Fruit fly (Drosophila melanogaster): ENCODE measurements around the gene CG8132.

The CG8132 gene

DNA sequence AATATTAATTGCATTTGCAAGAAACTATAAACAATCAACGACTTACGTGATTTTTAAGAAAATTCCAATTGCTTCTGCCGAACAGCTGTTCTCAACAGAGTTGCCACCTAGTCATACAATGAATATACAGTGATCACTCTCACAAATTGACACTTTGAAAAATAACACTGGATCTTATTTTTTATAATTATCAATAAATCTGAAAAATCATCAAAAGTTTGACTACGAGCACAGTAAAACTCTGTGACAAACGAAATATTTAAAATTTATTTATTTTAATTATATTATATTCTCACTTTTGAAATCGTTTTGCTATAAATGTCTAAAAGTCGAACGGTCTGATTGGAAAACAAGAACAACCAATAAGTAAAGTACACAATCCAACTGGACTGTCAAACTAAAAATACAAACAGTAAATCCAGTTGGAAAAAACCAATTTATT is 1.3 kb upstream of the CG8132 start, which contains the start of gene CG34117 (continued):
- TF ChIP-seq CG12942 (GFP tag; optimal IDR thresholded peaks at IDR 0.05) (peak; percentile 76), Gsc (GFP tag; IDR thresholded peaks at IDR 0.05) (no peak), Optix (GFP tag; IDR thresholded peaks at IDR 0.05) (no peak), p53 (GFP tag; optimal IDR thresholded peaks at IDR 0.05) (no peak), Trl (optimal IDR thresholded peaks at IDR 0.05) (no peak), Trl (GFP tag; optimal IDR thresholded peaks at IDR 0.05) (peak; percentile 56), CG3065 (GFP tag; optimal IDR thresholded peaks at IDR 0.05) (peak; percentile 54), emc (GFP tag; optimal IDR thresholded peaks at IDR 0.05) (no peak), CG4617 (GFP tag; optimal IDR thresholded peaks at IDR 0.05; ENCODE audit: borderline replicate concordance) (peak; percentile 81), toy (GFP tag; IDR thresholded peaks at IDR 0.05) (no peak), twi (tag; optimal IDR thresholded peaks at IDR 0.05) (peak; percentile 63), CG4360 (GFP tag; IDR thresholded peaks at IDR 0.05) (no peak; the same call in 1 of the 2 replicates), CG8924 (tag; optimal IDR thresholded peaks at IDR 0.05) (peak; percentile 88), B-H2 (GFP tag; optimal IDR thresholded peaks at IDR 0.05) (peak; percentile 88), pan (optimal IDR thresholded peaks at IDR 0.05) (no peak), pan (GFP tag; optimal IDR thresholded peaks at IDR 0.05 in 1 of 2, IDR thresholded peaks at IDR 0.05 in 1 of 2) (peak in 1 of 2 experiments; percentile 88), ATbp (GFP tag; optimal IDR thresholded peaks at IDR 0.05) (peak; percentile 56), cato (GFP tag; optimal IDR thresholded peaks at IDR 0.05; ENCODE audit: borderline replicate concordance) (peak; percentile 32), wor (GFP tag; IDR thresholded peaks at IDR 0.05) (peak; percentile 26; the same call in 1 of the 2 replicates), Dp (GFP tag; optimal IDR thresholded peaks at IDR 0.05) (peak; percentile 4), jigr1 (GFP tag; IDR thresholded peaks at IDR 0.05) (no peak), Oli (tag; optimal IDR thresholded peaks at IDR 0.05) (peak; percentile 74), Neu2 (GFP tag; optimal IDR thresholded peaks at IDR 0.05; ENCODE audit: borderline replicate concordance) (no peak), CG10959 (GFP tag; IDR thresholded peaks at IDR 0.05) (peak; percentile 69), al (GFP tag; IDR thresholded peaks at IDR 0.05) (peak; percentile 74), CG12659 (GFP tag; optimal IDR thresholded peaks at IDR 0.05) (peak; percentile 84), CG2129 (GFP tag; IDR thresholded peaks at IDR 0.05; ENCODE audit: partially characterized antibody) (no peak), NFAT (GFP tag; IDR thresholded peaks at IDR 0.05) (peak; percentile 89), CHES-1-like (GFP tag; optimal IDR thresholded peaks at IDR 0.05) (peak; percentile 12), D19A (tag; optimal IDR thresholded peaks at IDR 0.05) (peak; percentile 78), exex (tag; optimal IDR thresholded peaks at IDR 0.05) (peak; percentile 59), CG12219 (GFP tag; optimal IDR thresholded peaks at IDR 0.05) (peak; percentile 49), HLH54F (GFP tag; optimal IDR thresholded peaks at IDR 0.05) (no peak), cg (GFP tag; optimal IDR thresholded peaks at IDR 0.05) (no peak), CG14667 (GFP tag; IDR thresholded peaks at IDR 0.05) (peak; percentile 78), CrebB (tag; optimal IDR thresholded peaks at IDR 0.05) (peak; percentile 65), gcm (GFP tag; optimal IDR thresholded peaks at IDR 0.05) (peak; percentile 80), CG8944 (GFP tag; optimal IDR thresholded peaks at IDR 0.05) (peak; percentile 55), CG6854 (GFP tag; optimal IDR thresholded peaks at IDR 0.05) (peak; percentile 41), tin (GFP tag; optimal IDR thresholded peaks at IDR 0.05) (peak; percentile 79), pros (GFP tag; optimal IDR thresholded peaks at IDR 0.05) (no peak), CG9437 (GFP tag; optimal IDR thresholded peaks at IDR 0.05) (peak; percentile 81), CG8089 (GFP tag; optimal IDR thresholded peaks at IDR 0.05) (peak; percentile 34), ttk (GFP tag; IDR thresholded peaks at IDR 0.05) (peak; percentile 67), Hmr (GFP tag; optimal IDR thresholded peaks at IDR 0.05) (peak; percentile 82), jumu (GFP tag; optimal IDR thresholded peaks at IDR 0.05) (peak; percentile 25), tio (GFP tag; optimal IDR thresholded peaks at IDR 0.05) (peak; percentile 54), MBD-R2 (GFP tag; IDR thresholded peaks at IDR 0.05) (peak; percentile 94), CG7786 (GFP tag; optimal IDR thresholded peaks at IDR 0.05) (peak; percentile 64), luna (GFP tag; optimal IDR thresholded peaks at IDR 0.05) (no peak), BtbVII (GFP tag; optimal IDR thresholded peaks at IDR 0.05) (peak; percentile 75), Awh (GFP tag; IDR thresholded peaks at IDR 0.05) (peak; percentile 71)
